ENCODE assay signal across 1 fruit fly cellular context in genomic region chr3L:145998-146576, dm6.
TF ChIP-seq lines count a peak whose summit lies in the region.

Gene CG6845, plus strand, starts transcription at chr3L:146433.

TF ChIP-seq in whole organism, embryonic, 481 proteins besides CTCF, POLR2A, EP300 and RAD21 (continued from another document):
- TF ChIP-seq ssp (GFP tag; IDR thresholded peaks at IDR 0.05; lab: Robert Waterston, UW) (no peak), crc (GFP tag; optimal IDR thresholded peaks at IDR 0.05; lab: Kevin White, UChicago) (no peak), wor (GFP tag; IDR thresholded peaks at IDR 0.05; lab: Robert Waterston, UW) (no peak), caup (GFP tag; optimal IDR thresholded peaks at IDR 0.05; lab: Kevin White, UChicago; ENCODE audit: severe bottlenecking) (no peak), h (optimal IDR thresholded peaks at IDR 0.05; lab: Kevin White, UChicago) (no peak), CG12391 (tag; optimal IDR thresholded peaks at IDR 0.05; lab: Kevin White, UChicago) (peak; percentile 5), CG10321 (GFP tag; IDR thresholded peaks at IDR 0.05; lab: Robert Waterston, UW) (no peak), Poxn (GFP tag; IDR thresholded peaks at IDR 0.05; lab: Robert Waterston, UW) (no peak), cas (GFP tag; IDR thresholded peaks at IDR 0.05; lab: Robert Waterston, UW) (no peak), jigr1 (GFP tag; IDR thresholded peaks at IDR 0.05; lab: Robert Waterston, UW) (no peak), CG17361 (GFP tag; IDR thresholded peaks at IDR 0.05; lab: Robert Waterston, UW) (no peak), ham (GFP tag; IDR thresholded peaks at IDR 0.05; lab: Robert Waterston, UW) (no peak), inv (GFP tag; IDR thresholded peaks at IDR 0.05; lab: Robert Waterston, UW; ENCODE audit: partially characterized antibody) (peak; percentile 55; the same call in 1 of the 2 replicates), jing (GFP tag; optimal IDR thresholded peaks at IDR 0.05; lab: Kevin White, UChicago) (no peak), prd (optimal IDR thresholded peaks at IDR 0.05; lab: Kevin White, UChicago) (no peak), prd (GFP tag; IDR thresholded peaks at IDR 0.05; lab: Robert Waterston, UW) (no peak), CG10565 (GFP tag; optimal IDR thresholded peaks at IDR 0.05; lab: Kevin White, UChicago) (no peak), cwo (GFP tag; optimal IDR thresholded peaks at IDR 0.05; lab: Kevin White, UChicago) (no peak), Neu2 (GFP tag; optimal IDR thresholded peaks at IDR 0.05; lab: Kevin White, UChicago; ENCODE audit: borderline replicate concordance) (no peak), Sin3A (optimal IDR thresholded peaks at IDR 0.05; lab: Kevin White, UChicago) (peak; percentile 17), Fer3 (tag; optimal IDR thresholded peaks at IDR 0.05; lab: Kevin White, UChicago) (no peak), CG3065 (GFP tag; optimal IDR thresholded peaks at IDR 0.05; lab: Kevin White, UChicago) (no peak), nom (GFP tag; optimal IDR thresholded peaks at IDR 0.05; lab: Kevin White, UChicago) (peak; percentile 9), CG10147 (GFP tag; optimal IDR thresholded peaks at IDR 0.05; lab: Kevin White, UChicago) (no peak), CG10543 (GFP tag; optimal IDR thresholded peaks at IDR 0.05; lab: Kevin White, UChicago) (no peak), pzg (GFP tag; optimal IDR thresholded peaks at IDR 0.05; lab: Kevin White, UChicago) (peak; percentile 92), onecut (GFP tag; IDR thresholded peaks at IDR 0.05; lab: Robert Waterston, UW) (peak; percentile 29), CG2129 (GFP tag; IDR thresholded peaks at IDR 0.05; lab: Robert Waterston, UW; ENCODE audit: partially characterized antibody) (peak; percentile 40; the same call in 1 of the 2 replicates), lbe (GFP tag; optimal IDR thresholded peaks at IDR 0.05; lab: Kevin White, UChicago) (peak; percentile 20), tx (GFP tag; optimal IDR thresholded peaks at IDR 0.05; lab: Kevin White, UChicago) (no peak), maf-S (GFP tag; optimal IDR thresholded peaks at IDR 0.05; lab: Kevin White, UChicago) (no peak), pfk (GFP tag; optimal IDR thresholded peaks at IDR 0.05; lab: Kevin White, UChicago) (no peak), vfl (GFP tag; optimal IDR thresholded peaks at IDR 0.05; lab: Kevin White, UChicago) (no peak), croc (GFP tag; conservative IDR thresholded peaks at IDR 0.05; lab: Robert Waterston, UW) (no peak), Nf-YB (GFP tag; optimal IDR thresholded peaks at IDR 0.05; lab: Kevin White, UChicago) (no peak), dimm (GFP tag; IDR thresholded peaks at IDR 0.05; lab: Robert Waterston, UW) (no peak), vnd (GFP tag; IDR thresholded peaks at IDR 0.05; lab: Robert Waterston, UW; ENCODE audit: partially characterized antibody) (peak; percentile 73), CG2712 (tag; optimal IDR thresholded peaks at IDR 0.05; lab: Kevin White, UChicago) (peak; percentile 35), kah (GFP tag; optimal IDR thresholded peaks at IDR 0.05; lab: Kevin White, UChicago) (no peak), CG4854 (GFP tag; optimal IDR thresholded peaks at IDR 0.05; lab: Kevin White, UChicago) (no peak), Lpt (GFP tag; optimal IDR thresholded peaks at IDR 0.05; lab: Kevin White, UChicago) (no peak), Scr (GFP tag; IDR thresholded peaks at IDR 0.05; lab: Robert Waterston, UW; ENCODE audit: partially characterized antibody) (peak; percentile 71), Ravus (GFP tag; IDR thresholded peaks at IDR 0.05; lab: Robert Waterston, UW) (no peak), gem (tag; optimal IDR thresholded peaks at IDR 0.05; lab: Kevin White, UChicago) (no peak), ci (GFP tag; IDR thresholded peaks at IDR 0.05; lab: Robert Waterston, UW) (no peak), gsb-n (tag; optimal IDR thresholded peaks at IDR 0.05; lab: Kevin White, UChicago) (no peak), shn (GFP tag; optimal IDR thresholded peaks at IDR 0.05; lab: Kevin White, UChicago) (no peak), CG7928 (GFP tag; optimal IDR thresholded peaks at IDR 0.05; lab: Kevin White, UChicago) (peak; percentile 15), HHEX (GFP tag; optimal IDR thresholded peaks at IDR 0.05; lab: Kevin White, UChicago) (no peak), CG6654 (GFP tag; optimal IDR thresholded peaks at IDR 0.05; lab: Kevin White, UChicago) (no peak), klu (GFP tag; IDR thresholded peaks at IDR 0.05; lab: Robert Waterston, UW) (no peak), YL-1 (GFP tag; optimal IDR thresholded peaks at IDR 0.05; lab: Kevin White, UChicago) (peak; percentile 9), CG11085 (GFP tag; IDR thresholded peaks at IDR 0.05; lab: Robert Waterston, UW) (no peak), amos (GFP tag; IDR thresholded peaks at IDR 0.05; lab: Robert Waterston, UW; ENCODE audit: partially characterized antibody) (peak; percentile 80; the same call in 1 of the 2 replicates), CG17186 (GFP tag; optimal IDR thresholded peaks at IDR 0.05; lab: Kevin White, UChicago) (peak; percentile 52), CG3847 (GFP tag; IDR thresholded peaks at IDR 0.05; lab: Robert Waterston, UW) (peak; percentile 37; the same call in 1 of the 2 replicates), zen2 (GFP tag; IDR thresholded peaks at IDR 0.05; lab: Robert Waterston, UW; ENCODE audit: partially characterized antibody) (peak; percentile 88), bbx (GFP tag; IDR thresholded peaks at IDR 0.05; lab: Robert Waterston, UW; ENCODE audit: partially characterized antibody) (peak; percentile 89), CG4424 (GFP tag; optimal IDR thresholded peaks at IDR 0.05; lab: Kevin White, UChicago) (no peak), Myb (GFP tag; optimal IDR thresholded peaks at IDR 0.05; lab: Kevin White, UChicago) (peak; percentile 52), sqz (GFP tag; optimal IDR thresholded peaks at IDR 0.05; lab: Kevin White, UChicago) (no peak), CG7963 (GFP tag; IDR thresholded peaks at IDR 0.05; lab: Robert Waterston, UW; ENCODE audit: partially characterized antibody) (peak; percentile 85), nerfin-2 (GFP tag; IDR thresholded peaks at IDR 0.05; lab: Robert Waterston, UW; ENCODE audit: partially characterized antibody) (peak; percentile 92), lmd (GFP tag; IDR thresholded peaks at IDR 0.05; lab: Robert Waterston, UW) (no peak), chinmo (GFP tag; IDR thresholded peaks at IDR 0.05; lab: Robert Waterston, UW; ENCODE audit: partially characterized antibody) (peak; percentile 74; the same call in 1 of the 4 replicates), bab2 (GFP tag; optimal IDR thresholded peaks at IDR 0.05; lab: Kevin White, UChicago) (no peak), otp (GFP tag; IDR thresholded peaks at IDR 0.05; lab: Robert Waterston, UW) (no peak), CG10209 (GFP tag; optimal IDR thresholded peaks at IDR 0.05; lab: Kevin White, UChicago) (no peak), CG11398 (GFP tag; optimal IDR thresholded peaks at IDR 0.05; lab: Kevin White, UChicago) (no peak), D19A (tag; optimal IDR thresholded peaks at IDR 0.05; lab: Kevin White, UChicago) (no peak), Gug (GFP tag; IDR thresholded peaks at IDR 0.05; lab: Robert Waterston, UW) (no peak), bowl (GFP tag; IDR thresholded peaks at IDR 0.05; lab: Robert Waterston, UW) (no peak), CG14860 (GFP tag; IDR thresholded peaks at IDR 0.05; lab: Robert Waterston, UW; ENCODE audit: partially characterized antibody) (peak; percentile 84), knrl (GFP tag; IDR thresholded peaks at IDR 0.05; lab: Robert Waterston, UW; ENCODE audit: partially characterized antibody) (peak; percentile 38; the same call in 2 of the 3 replicates), CG17829 (tag; optimal IDR thresholded peaks at IDR 0.05; lab: Kevin White, UChicago) (peak; percentile 27), HLH4C (GFP tag; IDR thresholded peaks at IDR 0.05; lab: Robert Waterston, UW; ENCODE audit: partially characterized antibody) (peak; percentile 93), CG32767 (GFP tag; IDR thresholded peaks at IDR 0.05; lab: Robert Waterston, UW) (no peak), pnt (GFP tag; optimal IDR thresholded peaks at IDR 0.05; lab: Kevin White, UChicago) (no peak), MESR4 (GFP tag; optimal IDR thresholded peaks at IDR 0.05; lab: Kevin White, UChicago) (no peak), dm (GFP tag; optimal IDR thresholded peaks at IDR 0.05; lab: Kevin White, UChicago) (no peak), CG11504 (tag; optimal IDR thresholded peaks at IDR 0.05; lab: Kevin White, UChicago) (no peak), Mad (GFP tag; optimal IDR thresholded peaks at IDR 0.05; lab: Kevin White, UChicago) (no peak), MTF-1 (GFP tag; optimal IDR thresholded peaks at IDR 0.05; lab: Kevin White, UChicago; ENCODE audit: borderline replicate concordance) (no peak), Nf-YC (tag; optimal IDR thresholded peaks at IDR 0.05; lab: Kevin White, UChicago) (peak; percentile 9), ttk (GFP tag; IDR thresholded peaks at IDR 0.05; lab: Robert Waterston, UW) (no peak), Drgx (GFP tag; IDR thresholded peaks at IDR 0.05; lab: Robert Waterston, UW) (no peak), Max (GFP tag; optimal IDR thresholded peaks at IDR 0.05; lab: Kevin White, UChicago) (no peak), CG10654 (GFP tag; optimal IDR thresholded peaks at IDR 0.05; lab: Kevin White, UChicago) (no peak), corto (GFP tag; optimal IDR thresholded peaks at IDR 0.05; lab: Kevin White, UChicago) (peak; percentile 7), seq (GFP tag; IDR thresholded peaks at IDR 0.05; lab: Robert Waterston, UW) (no peak), ap (GFP tag; IDR thresholded peaks at IDR 0.05; lab: Robert Waterston, UW) (no peak), CG1603 (tag; optimal IDR thresholded peaks at IDR 0.05; lab: Kevin White, UChicago) (peak; percentile 63), sens (GFP tag; lab: Kevin White, UChicago) (no peak), fd96Cb (tag; optimal IDR thresholded peaks at IDR 0.05; lab: Kevin White, UChicago) (no peak), CG6813 (GFP tag; optimal IDR thresholded peaks at IDR 0.05; lab: Kevin White, UChicago) (no peak), ro (GFP tag; IDR thresholded peaks at IDR 0.05; lab: Robert Waterston, UW) (no peak), CG30020 (tag; optimal IDR thresholded peaks at IDR 0.05; lab: Kevin White, UChicago) (peak; percentile 36), Sox102F (GFP tag; optimal IDR thresholded peaks at IDR 0.05; lab: Kevin White, UChicago) (no peak), CG15601 (tag; optimal IDR thresholded peaks at IDR 0.05; lab: Kevin White, UChicago) (peak; percentile 21), BEAF-32 (GFP tag; optimal IDR thresholded peaks at IDR 0.05; lab: Kevin White, UChicago) (peak; percentile 62), CG34224 (GFP tag; IDR thresholded peaks at IDR 0.05; lab: Robert Waterston, UW; ENCODE audit: partially characterized antibody) (peak; percentile 93), CrebB (tag; optimal IDR thresholded peaks at IDR 0.05; lab: Kevin White, UChicago) (no peak), Dek (tag; optimal IDR thresholded peaks at IDR 0.05; lab: Kevin White, UChicago) (no peak), Hmx (GFP tag; optimal IDR thresholded peaks at IDR 0.05; lab: Kevin White, UChicago) (no peak), Stat92E (GFP tag; optimal IDR thresholded peaks at IDR 0.05; lab: Kevin White, UChicago) (peak in 1 of 3 experiments; percentile 8), fu2 (GFP tag; optimal IDR thresholded peaks at IDR 0.05; lab: Kevin White, UChicago) (no peak), CG4730 (GFP tag; IDR thresholded peaks at IDR 0.05; lab: Robert Waterston, UW) (no peak), Eip74EF (GFP tag; optimal IDR thresholded peaks at IDR 0.05; lab: Kevin White, UChicago) (no peak), CG17802 (tag; optimal IDR thresholded peaks at IDR 0.05; lab: Kevin White, UChicago) (no peak), gt (GFP tag; IDR thresholded peaks at IDR 0.05; lab: Robert Waterston, UW) (no peak), Ets97D (GFP tag; optimal IDR thresholded peaks at IDR 0.05; lab: Kevin White, UChicago) (peak; percentile 72), Bgb (GFP tag; IDR thresholded peaks at IDR 0.05; lab: Robert Waterston, UW; ENCODE audit: partially characterized antibody) (peak; percentile 84), ems (GFP tag; optimal IDR thresholded peaks at IDR 0.05; lab: Kevin White, UChicago) (no peak), gfzf (GFP tag; optimal IDR thresholded peaks at IDR 0.05; lab: Kevin White, UChicago) (peak; percentile 84), sug (tag; optimal IDR thresholded peaks at IDR 0.05; lab: Kevin White, UChicago) (peak; percentile 43), CG10431 (GFP tag; optimal IDR thresholded peaks at IDR 0.05; lab: Kevin White, UChicago) (no peak), usp (GFP tag; optimal IDR thresholded peaks at IDR 0.05; lab: Kevin White, UChicago) (no peak), mld (GFP tag; IDR thresholded peaks at IDR 0.05; lab: Robert Waterston, UW; ENCODE audit: partially characterized antibody) (peak; percentile 73; the same call in 2 of the 3 replicates), CG4820 (GFP tag; optimal IDR thresholded peaks at IDR 0.05; lab: Kevin White, UChicago) (no peak)
